Worm (Caenorhabditis elegans): Measurements from ENCODE around the gene C44C10.11.

DNA sequence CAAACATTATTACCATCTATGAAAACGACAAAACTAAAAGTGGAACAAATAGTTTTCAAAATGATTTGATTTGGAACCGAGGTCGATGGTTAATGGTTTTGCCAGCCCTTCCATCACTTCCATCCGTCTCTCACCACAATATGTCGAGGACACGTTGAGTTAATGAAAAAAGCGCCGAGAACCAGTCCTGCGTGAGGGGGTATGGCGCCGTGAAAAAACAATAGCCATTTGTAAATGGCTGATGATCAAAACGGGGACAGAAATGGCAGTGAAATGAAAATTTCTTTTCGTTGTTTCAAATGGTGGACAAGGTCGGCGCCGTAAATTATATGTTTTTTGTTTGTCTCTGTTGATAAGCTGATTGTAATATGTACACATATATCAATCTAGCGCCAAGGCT lies 9.9 kb upstream of the C44C10.11 start:
- no peak for TF ChIP-seq lin-11 (tag; optimal IDR thresholded peaks at IDR 0.05)
- no peak for TF ChIP-seq sdc-2 (tag; optimal IDR thresholded peaks at IDR 0.05)
- TF ChIP-seq ceh-19 (GFP tag; optimal IDR thresholded peaks at IDR 0.05), result no peak
- TF ChIP-seq ceh-24 (tag; optimal IDR thresholded peaks at IDR 0.05), result no peak
- no peak for TF ChIP-seq elt-4 (tag; optimal IDR thresholded peaks at IDR 0.05)
- TF ChIP-seq pros-1 (tag; optimal IDR thresholded peaks at IDR 0.05), result no peak
- no peak for TF ChIP-seq nhr-11 (tag; optimal IDR thresholded peaks at IDR 0.05)
- no peak for TF ChIP-seq sox-4 (tag; optimal IDR thresholded peaks at IDR 0.05)
